Worm (Caenorhabditis elegans) whole organism, midembryonic: ENCODE data around the gene F25B5.3.

Experiments
- cog-1 ChIP-seq: sonication (generic microtip); optimal IDR thresholded peaks from 2 replicates; lab custom pipeline; 2016; ENCODE audit warnings: missing genetic modification characterization, missing compliant biosample characterization
- flt-1 ChIP-seq: fragments of 200-800 bp; sonication (Bioruptor generic); IDR thresholded peaks from 2 replicates; pipeline ENCODE4 v1.3.6; 2022; ENCODE audit warnings: missing genetic modification characterization, missing compliant biosample characterization
- klf-2 ChIP-seq: fragments of 200-800 bp; sonication (Bioruptor generic); conservative IDR thresholded peaks from 2 replicates; pipeline ENCODE4 v1.3.6; 2022; ENCODE audit warnings: missing genetic modification reagents, missing genetic modification characterization, missing compliant biosample characterization
- ref-1 ChIP-seq: fragments of 200-800 bp; sonication (Bioruptor generic); conservative IDR thresholded peaks from 2 replicates; pipeline ENCODE4 v1.3.6; 2022; ENCODE audit warnings: missing genetic modification reagents, missing genetic modification characterization, missing compliant biosample characterization

DNA sequence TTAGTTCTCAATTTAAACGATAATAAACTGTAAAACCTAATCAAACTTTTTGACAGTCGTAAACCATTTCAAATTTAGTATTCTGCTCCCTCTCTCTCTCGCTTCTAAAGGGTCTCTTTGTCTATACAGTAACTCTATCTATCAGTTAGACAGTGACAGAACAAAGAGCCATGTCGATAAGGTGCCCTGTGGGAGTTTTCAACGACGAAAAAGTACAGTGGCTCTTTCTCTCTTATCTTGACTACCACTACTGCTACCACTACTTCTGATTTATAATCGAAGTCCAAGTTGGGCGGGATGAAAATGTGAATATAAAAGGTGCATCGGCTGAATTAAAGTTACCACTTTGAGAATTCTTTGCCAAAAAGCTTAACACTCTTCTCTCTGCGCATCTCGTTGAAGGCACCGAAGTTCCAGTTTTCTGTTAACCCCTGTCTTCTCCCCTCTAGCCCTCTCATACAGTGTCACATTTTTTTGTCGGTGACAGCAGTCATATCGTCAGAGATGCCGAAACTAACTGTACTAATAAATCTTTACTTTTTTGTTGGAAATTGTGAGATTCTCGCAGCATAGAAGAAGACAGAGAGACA, 2.2 kb downstream of the F25B5.3 start:
- TF ChIP-seq flt-1 (GFP tag; lab: Robert Waterston, UW) (no peak), cog-1 (tag; lab: Kevin White, UChicago) (no peak), ref-1 (GFP tag; lab: Robert Waterston, UW) (no peak), klf-2 (GFP tag; lab: Robert Waterston, UW) (no peak)
